Worm (Caenorhabditis elegans) whole organism, young adult: ENCODE measurements around the gene F11A5.18.

ENCODE experiments used
- B0019.2 ChIP-seq: fragments of 200-800 bp; sonication (Bioruptor generic); conservative IDR thresholded peaks from 2 replicates; pipeline ENCODE4 v1.3.6; 2022; ENCODE audit warnings: missing genetic modification reagents, missing genetic modification characterization, missing compliant biosample characterization
- B0035.1 ChIP-seq: sonication (generic microtip); optimal IDR thresholded peaks from 2 replicates; lab custom pipeline; 2016; ENCODE audit warnings: missing genetic modification characterization, mild to moderate bottlenecking, missing compliant biosample characterization, missing genotype, missing genetic modification reagents
- B0336.3 ChIP-seq: fragments of 200-800 bp; sonication (Bioruptor generic); IDR thresholded peaks from 2 replicates; pipeline ENCODE4 v1.3.6; 2022; ENCODE audit warnings: missing genetic modification characterization, missing compliant biosample characterization
- C06A6.2 ChIP-seq: fragments of 200-800 bp; sonication (Bioruptor generic); conservative IDR thresholded peaks from 2 replicates; pipeline ENCODE4 v1.3.6; 2022; ENCODE audit warnings: missing genetic modification characterization, missing compliant biosample characterization
- F33H1.4 ChIP-seq: fragments of 200-800 bp; sonication (Bioruptor generic); IDR thresholded peaks from 2 replicates; pipeline ENCODE4 v1.3.6; 2022; ENCODE audit warnings: missing genetic modification reagents, missing genetic modification characterization, missing compliant biosample characterization
- T07F8.4 ChIP-seq: sonication (generic microtip); optimal IDR thresholded peaks from 2 replicates; lab custom pipeline; 2016; ENCODE audit warnings: mild to moderate bottlenecking, missing genetic modification characterization, moderate library complexity, missing compliant biosample characterization
- Y53F4B.3 ChIP-seq: fragments of 200-800 bp; sonication (Bioruptor generic); IDR thresholded peaks from 2 replicates; pipeline ENCODE4 v1.3.6; 2022; ENCODE audit warnings: missing genetic modification reagents, missing genetic modification characterization, missing compliant biosample characterization
- Y53G8AR.9 ChIP-seq: fragments of 200-800 bp; sonication (Bioruptor generic); conservative IDR thresholded peaks from 2 replicates; pipeline ENCODE4 v1.3.6; 2022; ENCODE audit warnings: missing genetic modification reagents, missing genetic modification characterization, missing compliant biosample characterization
- Y79H2A.3 ChIP-seq: fragments of 200-800 bp; sonication (Bioruptor generic); conservative IDR thresholded peaks from 2 replicates; pipeline ENCODE4 v1.3.6; 2022; ENCODE audit warnings: missing genetic modification reagents, missing genetic modification characterization, missing compliant biosample characterization
- akir-1 ChIP-seq: fragments of 200-800 bp; sonication (Bioruptor generic); optimal IDR thresholded peaks from 2 replicates; lab custom pipeline; 2018; ENCODE audit warnings: mild to moderate bottlenecking, missing genetic modification characterization, moderate library complexity, missing compliant biosample characterization
- ama-1 ChIP-seq, 3 experiments: fragments of 150-350 bp in 1 of 3; sonication (generic microtip) in 2 of 3; optimal IDR thresholded peaks; 2 replicates each; lab custom pipeline; 2014 to 2018; ENCODE audit warnings: missing biosample characterization in 2 of 3, missing genetic modification characterization in 2 of 3, missing genetic modification reagents in 2 of 3
- aptf-3 ChIP-seq: fragments of 200-800 bp; sonication (Bioruptor generic); IDR thresholded peaks from 2 replicates; pipeline ENCODE4 v1.3.6; 2022; ENCODE audit warnings: missing genetic modification characterization, missing compliant biosample characterization
- ccch-3 ChIP-seq: fragments of 200-800 bp; sonication (Bioruptor generic); optimal IDR thresholded peaks from 2 replicates; lab custom pipeline; 2018; ENCODE audit warnings: mild to moderate bottlenecking, missing genetic modification characterization, missing compliant biosample characterization
- ceh-100 ChIP-seq: fragments of 200-800 bp; sonication (Bioruptor generic); IDR thresholded peaks from 2 replicates; pipeline ENCODE4 v1.3.6; 2022; ENCODE audit warnings: missing genetic modification reagents, missing genetic modification characterization, missing compliant biosample characterization
- ceh-79 ChIP-seq: sonication (generic microtip); optimal IDR thresholded peaks from 2 replicates; lab custom pipeline; 2017; ENCODE audit warnings: mild to moderate bottlenecking, missing genetic modification characterization, missing compliant biosample characterization
- chd-7 ChIP-seq: sonication (generic microtip); optimal IDR thresholded peaks from 2 replicates; lab custom pipeline; 2016; ENCODE audit warnings: mild to moderate bottlenecking, missing genetic modification characterization, moderate library complexity, missing compliant biosample characterization
- die-1 ChIP-seq: sonication (generic microtip); optimal IDR thresholded peaks from 2 replicates; lab custom pipeline; 2016; ENCODE audit warnings: missing genotype, mild to moderate bottlenecking, missing genetic modification characterization, missing compliant biosample characterization
- dox-1 ChIP-seq: fragments of 200-800 bp; sonication (Bioruptor generic); IDR thresholded peaks from 2 replicates; pipeline ENCODE4 v1.3.6; 2022; ENCODE audit warnings: missing genetic modification reagents, missing genetic modification characterization, missing compliant biosample characterization
- hlh-12 ChIP-seq: sonication (generic microtip); optimal IDR thresholded peaks from 2 replicates; lab custom pipeline; 2016; ENCODE audit warnings: missing genetic modification characterization, missing compliant biosample characterization
- let-607 ChIP-seq, 2 experiments: fragments of 200-800 bp in 1 of 2; sonication (Bioruptor generic) in 1 of 2; sonication (generic microtip) in 1 of 2; optimal IDR thresholded peaks; 2 replicates each; lab custom pipeline; 2016 to 2018; ENCODE audit warnings: mild to moderate bottlenecking in 2 of 2, missing compliant biosample characterization in 2 of 2, missing genetic modification characterization in 2 of 2, moderate library complexity in 2 of 2, missing genotype in 1 of 2
- lin-35 ChIP-seq, 3 experiments: fragments of 150-350 bp in 2 of 3; sonication (generic microtip) in 1 of 3; optimal IDR thresholded peaks; 2 replicates each; lab custom pipeline; 2014 to 2018; ENCODE audit warnings: missing biosample characterization in 3 of 3, missing genetic modification characterization in 3 of 3, missing genetic modification reagents in 3 of 3
- lir-1 ChIP-seq: fragments of 200-800 bp; sonication (Bioruptor generic); conservative IDR thresholded peaks from 2 replicates; pipeline ENCODE4 v1.3.6; 2022; ENCODE audit warnings: missing genetic modification reagents, missing genetic modification characterization, missing compliant biosample characterization
- mxl-1 ChIP-seq: sonication (generic microtip); optimal IDR thresholded peaks from 2 replicates; lab custom pipeline; 2016; ENCODE audit warnings: missing genetic modification characterization, missing compliant biosample characterization
- nfyb-1 ChIP-seq: fragments of 200-800 bp; sonication (Bioruptor generic); IDR thresholded peaks from 2 replicates; pipeline ENCODE4 v1.3.6; 2022; ENCODE audit warnings: missing genetic modification reagents, missing genetic modification characterization, missing compliant biosample characterization
- nhr-120 ChIP-seq: fragments of 200-800 bp; sonication (Bioruptor generic); IDR thresholded peaks from 2 replicates; pipeline ENCODE4 v1.3.6; 2022; ENCODE audit warnings: missing genetic modification characterization, missing compliant biosample characterization
- rcor-1 ChIP-seq: fragments of 200-800 bp; sonication (Bioruptor generic); IDR thresholded peaks from 2 replicates; pipeline ENCODE4 v1.3.6; 2022; ENCODE audit warnings: missing genetic modification reagents, missing genetic modification characterization, missing compliant biosample characterization
- sea-2 ChIP-seq: fragments of 200-800 bp; sonication (Bioruptor generic); IDR thresholded peaks from 2 replicates; pipeline ENCODE4 v1.3.6; 2022; ENCODE audit warnings: missing genetic modification characterization, missing compliant biosample characterization
- snpc-1.1 ChIP-seq: sonication (generic microtip); optimal IDR thresholded peaks from 2 replicates; lab custom pipeline; 2017; ENCODE audit warnings: missing genetic modification characterization, mild to moderate bottlenecking, missing compliant biosample characterization, antibody characterized with exemption, moderate library complexity, missing genotype, missing genetic modification reagents; ENCODE audit not compliant: insufficient read depth
- tbx-9 ChIP-seq: sonication (generic microtip); optimal IDR thresholded peaks from 2 replicates; lab custom pipeline; 2016; ENCODE audit warnings: borderline replicate concordance, missing genetic modification characterization, inconsistent platforms, missing compliant biosample characterization
- tlf-1 ChIP-seq: fragments of 200-800 bp; sonication (Bioruptor generic); optimal IDR thresholded peaks from 2 replicates; lab custom pipeline; 2018; ENCODE audit warnings: mild to moderate bottlenecking, missing genetic modification characterization, missing compliant biosample characterization
- unc-62 ChIP-seq: fragments of 150-350 bp; optimal IDR thresholded peaks from 2 replicates; lab custom pipeline; 2014; ENCODE audit warnings: missing biosample characterization, missing genetic modification reagents, missing genetic modification characterization
- ztf-25 ChIP-seq: fragments of 200-800 bp; sonication (Bioruptor generic); IDR thresholded peaks from 2 replicates; pipeline ENCODE4 v1.3.6; 2022; ENCODE audit warnings: missing genetic modification reagents, missing genetic modification characterization, missing compliant biosample characterization

Gene F11A5.18

DNA sequence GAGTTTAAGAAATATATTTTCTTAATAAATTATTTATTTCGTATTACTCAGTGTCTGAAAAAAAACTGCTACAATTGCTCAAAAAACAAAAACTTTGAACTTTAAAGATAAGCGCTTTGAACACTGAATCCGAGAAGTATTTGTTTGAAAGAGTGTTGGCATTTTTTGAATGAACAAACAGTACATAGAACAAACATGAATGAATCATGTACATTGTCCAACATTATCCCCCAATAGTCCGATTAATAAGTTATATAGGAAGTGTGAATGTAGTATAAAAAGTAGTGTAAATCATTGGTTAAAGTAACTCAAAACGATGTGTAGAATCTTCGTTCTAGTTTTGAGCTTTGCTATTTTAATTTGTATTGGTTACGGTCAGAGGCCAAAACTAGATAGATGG, 988 bp upstream of the F11A5.18 start, which contains the start of gene F11A5.17:
Gene F11A5.17, plus strand, starts transcription at position 301 of the 400 bp plus-strand sequence.
- no peak for TF ChIP-seq B0336.3 (GFP tag; lab: Robert Waterston, UW)
- TF ChIP-seq dox-1, result no peak
- TF ChIP-seq chd-7 (tag; lab: Kevin White, UChicago), result no peak
- TF ChIP-seq B0019.2 (GFP tag; lab: Robert Waterston, UW), result no peak
- TF ChIP-seq unc-62 (GFP tag; lab: Kevin White, UChicago), result no peak
- TF ChIP-seq ccch-3 (GFP tag; lab: Kevin White, UChicago), result no peak
- TF ChIP-seq B0035.1, result no peak
- no peak for TF ChIP-seq ceh-100 (GFP tag; lab: Robert Waterston, UW)
- no peak for TF ChIP-seq hlh-12 (tag; lab: Kevin White, UChicago)
- no peak for TF ChIP-seq tlf-1 (GFP tag; lab: Kevin White, UChicago)

DNA sequence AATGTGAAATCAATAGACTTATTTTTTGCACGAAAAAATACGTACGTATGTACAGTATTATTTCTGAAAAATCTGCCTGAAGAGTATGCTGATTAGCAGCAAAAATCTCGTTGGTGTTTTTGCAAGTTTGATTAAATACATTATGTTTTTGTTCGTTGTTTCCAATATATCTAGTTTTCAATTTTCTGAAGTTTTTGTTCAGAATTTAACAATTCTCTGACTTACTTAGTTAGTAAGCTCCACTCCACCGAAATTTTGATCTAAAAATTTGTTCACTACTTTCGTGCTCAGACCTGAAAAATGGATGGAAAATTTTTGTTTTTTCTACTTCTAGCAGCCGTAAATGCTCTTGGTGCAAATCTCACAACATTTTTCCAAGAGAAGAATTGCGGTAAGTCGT, 2.2 kb downstream of the F11A5.18 start, which contains the start of gene irld-26:
Gene irld-26, plus strand, starts transcription at position 301 of the 400 bp plus-strand sequence.
- TF ChIP-seq akir-1 (GFP tag; lab: Kevin White, UChicago) (no peak), rcor-1 (GFP tag; lab: Robert Waterston, UW) (no peak), dox-1 (no peak), tbx-9 (tag; lab: Kevin White, UChicago) (no peak), nfyb-1 (GFP tag; lab: Robert Waterston, UW) (no peak), Y53G8AR.9 (no peak), lin-35 (GFP tag; optimal IDR thresholded peaks at IDR 0.05; lab: Kevin White, UChicago) (no peak), lir-1 (no peak), F33H1.4 (GFP tag; lab: Robert Waterston, UW) (no peak), die-1 (tag; lab: Kevin White, UChicago) (no peak)

DNA sequence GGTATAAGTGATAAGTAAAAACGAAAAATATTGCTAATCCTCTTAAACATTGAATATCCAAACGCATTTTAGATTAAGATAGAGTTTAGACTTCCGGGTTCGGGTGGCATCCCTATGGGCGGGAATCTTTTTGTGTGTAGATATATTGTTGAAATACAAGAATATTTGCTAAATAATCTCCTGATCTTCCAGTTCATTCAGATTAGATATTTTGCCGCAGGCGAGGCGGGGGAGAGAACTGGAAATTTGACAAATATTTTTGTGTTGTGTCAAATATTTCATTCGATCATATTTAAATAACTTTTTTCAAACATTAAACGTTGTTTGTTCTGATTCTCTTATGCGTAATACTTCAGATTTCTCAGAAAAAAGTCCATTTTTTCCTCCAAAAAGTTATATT, 7.1 kb downstream of the F11A5.18 start, which contains the start of gene oac-15:
Gene oac-15, minus strand, starts transcription at position 101 of the 400 bp plus-strand sequence.
- TF ChIP-seq snpc-1.1 (tag; lab: Kevin White, UChicago) (no peak), Y79H2A.3 (GFP tag; lab: Robert Waterston, UW) (no peak), chd-7 (tag; lab: Kevin White, UChicago) (no peak), C06A6.2 (GFP tag; lab: Robert Waterston, UW) (no peak), B0336.3 (GFP tag; lab: Robert Waterston, UW) (no peak), ceh-79 (tag; lab: Kevin White, UChicago) (no peak), ztf-25 (GFP tag; lab: Robert Waterston, UW) (no peak), nhr-120 (no peak), dox-1 (no peak), aptf-3 (no peak), let-607 (tag; optimal IDR thresholded peaks at IDR 0.05; lab: Kevin White, UChicago) (no peak), mxl-1 (tag; lab: Kevin White, UChicago) (no peak), sea-2 (no peak), ama-1 (optimal IDR thresholded peaks at IDR 0.05; lab: Kevin White, UChicago) (no peak), ama-1 (GFP tag; optimal IDR thresholded peaks at IDR 0.05; lab: Kevin White, UChicago) (no peak), unc-62 (GFP tag; lab: Kevin White, UChicago) (no peak), Y53F4B.3 (GFP tag; lab: Robert Waterston, UW) (no peak), tbx-9 (tag; lab: Kevin White, UChicago) (no peak), hlh-12 (tag; lab: Kevin White, UChicago) (no peak), T07F8.4 (tag; lab: Kevin White, UChicago) (no peak)
